Worm (Caenorhabditis elegans) whole organism, L4 larva: Measurements from ENCODE around the gene bath-5.

ENCODE experiments used
- ZK337.2 ChIP-seq: fragments of 200-800 bp; sonication (Bioruptor generic); IDR thresholded peaks from 2 replicates; pipeline ENCODE4 v1.3.6; 2022; ENCODE audit warnings: missing genetic modification reagents, missing genetic modification characterization, missing compliant biosample characterization
- ama-1 ChIP-seq: fragments of 150-350 bp; optimal IDR thresholded peaks from 2 replicates; lab custom pipeline; 2014; ENCODE audit warnings: inconsistent platforms, mixed read lengths
- ceh-32 ChIP-seq: sonication (generic microtip); optimal IDR thresholded peaks from 2 replicates; lab custom pipeline; 2016; ENCODE audit warnings: mild to moderate bottlenecking, missing genetic modification characterization, missing compliant biosample characterization; ENCODE audit not compliant: poor library complexity
- ceh-82 ChIP-seq: sonication (generic microtip); optimal IDR thresholded peaks from 2 replicates; lab custom pipeline; 2017; ENCODE audit warnings: missing biosample characterization, missing genetic modification characterization
- lin-15B ChIP-seq: fragments of 150-350 bp; sonication (generic microtip); optimal IDR thresholded peaks from 3 replicates; lab custom pipeline; 2014; ENCODE audit warnings: missing biosample characterization, missing genetic modification characterization
- lsy-2 ChIP-seq, 2 experiments: fragments of 150-350 bp in 1 of 2; sonication (generic microtip) in 1 of 2; optimal IDR thresholded peaks; 2 replicates each; lab custom pipeline; 2014 to 2017; ENCODE audit warnings: missing biosample characterization in 2 of 2, missing genetic modification characterization in 2 of 2
- nhr-102 ChIP-seq: sonication (generic microtip); optimal IDR thresholded peaks from 2 replicates; lab custom pipeline; 2016; ENCODE audit warnings: mild to moderate bottlenecking, missing genetic modification characterization, moderate library complexity, missing compliant biosample characterization
- nhr-25 ChIP-seq: sonication (generic microtip); optimal IDR thresholded peaks from 2 replicates; lab custom pipeline; 2017; ENCODE audit warnings: missing genetic modification characterization, mild to moderate bottlenecking, missing compliant biosample characterization, antibody characterized with exemption, moderate library complexity, borderline replicate concordance; ENCODE audit not compliant: insufficient read depth

DNA sequence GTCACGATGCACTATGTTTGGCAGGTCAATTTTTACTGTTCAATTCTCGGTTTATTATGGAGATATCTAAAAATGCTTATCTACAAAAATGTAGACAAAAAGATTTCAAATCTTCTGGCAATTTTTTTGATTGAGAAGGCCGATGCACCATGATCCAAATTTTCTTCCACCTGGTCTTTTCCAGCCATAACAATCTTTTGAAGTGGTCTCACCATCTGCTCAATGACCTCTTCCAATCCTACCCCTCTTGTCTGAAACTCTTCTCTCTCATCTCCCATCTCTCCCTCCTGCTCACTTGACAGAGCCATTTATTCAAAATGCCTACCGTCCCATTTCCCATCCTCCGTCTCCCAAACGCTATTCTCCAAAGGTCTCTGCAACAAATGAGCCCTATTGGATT, 19.6 kb upstream of the bath-5 start, which contains the start of gene fbxb-35:
- TF ChIP-seq ceh-32 (tag; lab: Kevin White, UChicago) (no peak), nhr-102 (tag; lab: Kevin White, UChicago) (no peak), lin-15B (no peak), ZK337.2 (GFP tag; lab: Robert Waterston, UW) (no peak), ama-1 (lab: Kevin White, UChicago) (no peak), nhr-25 (no peak), lsy-2 (tag; optimal IDR thresholded peaks at IDR 0.05; lab: Kevin White, UChicago) (no peak), ceh-82 (tag; lab: Kevin White, UChicago) (no peak)
